2 fruit fly cellular contexts compared by ENCODE assay signal in genomic region chr2L:3477057-3477755, dm6.
A peak's percentile ranks its signal among the peaks of the same experiment; 100 is the strongest.
TF ChIP-seq lines count a peak whose summit lies in the region.

No protein-coding gene starts in this region.

TF ChIP-seq in whole organism, embryonic, 481 proteins besides CTCF, POLR2A, EP300 and RAD21 (continued from another document and continues in another):
- TF ChIP-seq Abd-B (GFP tag; optimal IDR thresholded peaks at IDR 0.05; lab: Kevin White, UChicago) (peak; percentile 15), Six4 (GFP tag; optimal IDR thresholded peaks at IDR 0.05; lab: Kevin White, UChicago) (peak; percentile 24), CHES-1-like (GFP tag; optimal IDR thresholded peaks at IDR 0.05; lab: Kevin White, UChicago) (peak; percentile 45), CG1792 (GFP tag; optimal IDR thresholded peaks at IDR 0.05; lab: Kevin White, UChicago) (peak; percentile 29), dysf (GFP tag; IDR thresholded peaks at IDR 0.05; lab: Robert Waterston, UW) (peak; percentile 55; the same call in 2 of the 3 replicates), D19B (GFP tag; optimal IDR thresholded peaks at IDR 0.05; lab: Kevin White, UChicago) (peak; percentile 96), Deaf1 (tag; optimal IDR thresholded peaks at IDR 0.05; lab: Kevin White, UChicago) (no peak), CG16815 (GFP tag; optimal IDR thresholded peaks at IDR 0.05; lab: Kevin White, UChicago) (peak; percentile 44), bbx (GFP tag; IDR thresholded peaks at IDR 0.05; lab: Robert Waterston, UW; ENCODE audit: partially characterized antibody) (no peak), CG1603 (tag; optimal IDR thresholded peaks at IDR 0.05; lab: Kevin White, UChicago) (peak; percentile 18), CG32532 (GFP tag; IDR thresholded peaks at IDR 0.05; lab: Robert Waterston, UW) (peak; percentile 59), esg (GFP tag; conservative IDR thresholded peaks at IDR 0.05; lab: Robert Waterston, UW) (0 out of 2 replicates have a peak, but pooled peaks have one; percentile 6), CG16813 (GFP tag; IDR thresholded peaks at IDR 0.05; lab: Robert Waterston, UW; ENCODE audit: partially characterized antibody) (no peak), disco-r (GFP tag; optimal IDR thresholded peaks at IDR 0.05; lab: Kevin White, UChicago) (peak; percentile 25), pan (optimal IDR thresholded peaks at IDR 0.05; lab: Kevin White, UChicago) (peak in 1 of 2 experiments; percentile 11), pan (GFP tag; optimal IDR thresholded peaks at IDR 0.05 in 1 of 2, IDR thresholded peaks at IDR 0.05 in 1 of 2) (no peak), Meics (GFP tag; optimal IDR thresholded peaks at IDR 0.05; lab: Kevin White, UChicago) (peak; percentile 51), BEAF-32 (GFP tag; optimal IDR thresholded peaks at IDR 0.05; lab: Kevin White, UChicago) (peak; percentile 8), CG7987 (GFP tag; optimal IDR thresholded peaks at IDR 0.05; lab: Kevin White, UChicago) (no peak), CG17829 (tag; optimal IDR thresholded peaks at IDR 0.05; lab: Kevin White, UChicago) (peak; percentile 31), cato (GFP tag; optimal IDR thresholded peaks at IDR 0.05; lab: Kevin White, UChicago; ENCODE audit: borderline replicate concordance) (no peak), slp2 (GFP tag; optimal IDR thresholded peaks at IDR 0.05; lab: Kevin White, UChicago) (peak; percentile 52), CG17385 (GFP tag; optimal IDR thresholded peaks at IDR 0.05; lab: Kevin White, UChicago) (peak; percentile 39), NfI (GFP tag; optimal IDR thresholded peaks at IDR 0.05; lab: Kevin White, UChicago) (peak; percentile 58), CG1602 (GFP tag; optimal IDR thresholded peaks at IDR 0.05; lab: Kevin White, UChicago) (peak; percentile 1), CG9932 (GFP tag; IDR thresholded peaks at IDR 0.05; lab: Robert Waterston, UW) (peak; percentile 51), Hr51 (GFP tag; optimal IDR thresholded peaks at IDR 0.05; lab: Kevin White, UChicago) (peak in 1 of 2 experiments; percentile 38), CG3838 (GFP tag; optimal IDR thresholded peaks at IDR 0.05; lab: Kevin White, UChicago) (no peak), Drgx (GFP tag; IDR thresholded peaks at IDR 0.05; lab: Robert Waterston, UW) (peak; percentile 28; the same call in 1 of the 2 replicates), CG18599 (GFP tag; optimal IDR thresholded peaks at IDR 0.05; lab: Kevin White, UChicago) (peak; percentile 15), CG10543 (GFP tag; optimal IDR thresholded peaks at IDR 0.05; lab: Kevin White, UChicago) (peak; percentile 52), CG3281 (GFP tag; optimal IDR thresholded peaks at IDR 0.05; lab: Kevin White, UChicago) (peak; percentile 41), Scr (GFP tag; IDR thresholded peaks at IDR 0.05; lab: Robert Waterston, UW; ENCODE audit: partially characterized antibody) (0 out of 2 replicates have a peak, but pooled peaks have one; percentile 19), chinmo (GFP tag; IDR thresholded peaks at IDR 0.05; lab: Robert Waterston, UW; ENCODE audit: partially characterized antibody) (peak; percentile 53; the same call in 1 of the 4 replicates), dmrt99B (tag; optimal IDR thresholded peaks at IDR 0.05; lab: Kevin White, UChicago) (peak; percentile 53), lola (GFP tag; optimal IDR thresholded peaks at IDR 0.05; lab: Kevin White, UChicago) (peak in 1 of 3 experiments; percentile 1), Vsx1 (GFP tag; optimal IDR thresholded peaks at IDR 0.05; lab: Kevin White, UChicago) (no peak), chif (GFP tag; optimal IDR thresholded peaks at IDR 0.05; lab: Kevin White, UChicago) (peak; percentile 3 to 44), rib (GFP tag; IDR thresholded peaks at IDR 0.05; lab: Robert Waterston, UW) (no peak), gro (GFP tag; optimal IDR thresholded peaks at IDR 0.05; lab: Kevin White, UChicago) (peak; percentile 1), nau (GFP tag; optimal IDR thresholded peaks at IDR 0.05; lab: Kevin White, UChicago) (no peak), lmd (GFP tag; IDR thresholded peaks at IDR 0.05; lab: Robert Waterston, UW) (peak; percentile 34; the same call in 1 of the 2 replicates), repo (GFP tag; optimal IDR thresholded peaks at IDR 0.05; lab: Kevin White, UChicago) (no peak), bcd (GFP tag; optimal IDR thresholded peaks at IDR 0.05; lab: Kevin White, UChicago) (peak; percentile 42), maf-S (GFP tag; optimal IDR thresholded peaks at IDR 0.05; lab: Kevin White, UChicago) (peak; percentile 47), Bgb (GFP tag; IDR thresholded peaks at IDR 0.05; lab: Robert Waterston, UW; ENCODE audit: partially characterized antibody) (peak; percentile 20; the same call in 1 of the 2 replicates), Mad (GFP tag; optimal IDR thresholded peaks at IDR 0.05; lab: Kevin White, UChicago) (peak; percentile 33), CG4424 (GFP tag; optimal IDR thresholded peaks at IDR 0.05; lab: Kevin White, UChicago) (peak; percentile 33), pnt (GFP tag; optimal IDR thresholded peaks at IDR 0.05; lab: Kevin White, UChicago) (peak; percentile 5), CG8388 (GFP tag; optimal IDR thresholded peaks at IDR 0.05; lab: Kevin White, UChicago) (peak; percentile 15), sob (GFP tag; IDR thresholded peaks at IDR 0.05; lab: Robert Waterston, UW) (0 out of 2 replicates have a peak, but pooled peaks have one; percentile 15), CG2678 (tag; optimal IDR thresholded peaks at IDR 0.05; lab: Kevin White, UChicago) (peak; percentile 58), ranshi (GFP tag; IDR thresholded peaks at IDR 0.05; lab: Robert Waterston, UW) (peak; percentile 49), ems (GFP tag; optimal IDR thresholded peaks at IDR 0.05; lab: Kevin White, UChicago) (peak; percentile 22), bsh (GFP tag; optimal IDR thresholded peaks at IDR 0.05; lab: Kevin White, UChicago) (peak; percentile 13 to 28), CG2120 (GFP tag; optimal IDR thresholded peaks at IDR 0.05; lab: Kevin White, UChicago) (peak; percentile 83), slou (GFP tag; optimal IDR thresholded peaks at IDR 0.05; lab: Kevin White, UChicago) (peak; percentile 36), CG15269 (tag; optimal IDR thresholded peaks at IDR 0.05; lab: Kevin White, UChicago) (peak; percentile 22), sd (tag; optimal IDR thresholded peaks at IDR 0.05; lab: Kevin White, UChicago) (peak; percentile 38), CG18011 (GFP tag; optimal IDR thresholded peaks at IDR 0.05; lab: Kevin White, UChicago) (no peak), CG18764 (GFP tag; optimal IDR thresholded peaks at IDR 0.05; lab: Kevin White, UChicago) (no peak), dpn (GFP tag; optimal IDR thresholded peaks at IDR 0.05; lab: Kevin White, UChicago) (peak; percentile 50 to 64)

TF ChIP-seq in whole organism, prepupa, 60 proteins besides CTCF, POLR2A, EP300 and RAD21 (continued from another document):
- TF ChIP-seq Hr38 (GFP tag; optimal IDR thresholded peaks at IDR 0.05; lab: Kevin White, UChicago) (no peak), CG4318 (GFP tag; optimal IDR thresholded peaks at IDR 0.05; lab: Kevin White, UChicago) (peak; percentile 29), CG8119 (GFP tag; IDR thresholded peaks at IDR 0.05; lab: Robert Waterston, UW) (peak; percentile 41; the same call in 1 of the 3 replicates), topi (GFP tag; optimal IDR thresholded peaks at IDR 0.05; lab: Kevin White, UChicago) (peak; percentile 4), salr (GFP tag; optimal IDR thresholded peaks at IDR 0.05; lab: Kevin White, UChicago) (no peak), Met (GFP tag; optimal IDR thresholded peaks at IDR 0.05; lab: Kevin White, UChicago) (no peak), Hr4 (GFP tag; optimal IDR thresholded peaks at IDR 0.05; lab: Kevin White, UChicago) (peak; percentile 61)
TF ChIP-seq in whole organism, prepupa: peak in this region for 16.
